Worm (Caenorhabditis elegans) whole organism, L3 larva: ENCODE results near the gene K02D10.3.

Experiments
- R02D3.7 ChIP-seq: fragments of 150-350 bp; optimal IDR thresholded peaks from 2 replicates; lab custom pipeline; 2014; ENCODE audit warnings: missing biosample characterization, missing genetic modification characterization
- ZK546.5 ChIP-seq: sonication (generic microtip); optimal IDR thresholded peaks from 2 replicates; lab custom pipeline; 2017; ENCODE audit warnings: missing biosample characterization, missing genetic modification characterization
- aly-2 ChIP-seq: fragments of 150-350 bp; optimal IDR thresholded peaks from 2 replicates; lab custom pipeline; 2014; ENCODE audit warnings: missing biosample characterization, missing genetic modification characterization
- ceh-28 ChIP-seq: fragments of 150-350 bp; optimal IDR thresholded peaks from 2 replicates; lab custom pipeline; 2014; ENCODE audit warnings: missing biosample characterization, missing genetic modification reagents, missing genetic modification characterization
- ceh-82 ChIP-seq: fragments of 150-350 bp; optimal IDR thresholded peaks from 2 replicates; lab custom pipeline; 2014; ENCODE audit warnings: missing biosample characterization, missing genetic modification characterization
- ceh-9 ChIP-seq: sonication (generic microtip); optimal IDR thresholded peaks from 2 replicates; lab custom pipeline; 2018; ENCODE audit warnings: missing biosample characterization, missing genetic modification characterization
- daf-12 ChIP-seq: fragments of 150-350 bp; optimal IDR thresholded peaks from 2 replicates; lab custom pipeline; 2014; ENCODE audit warnings: missing biosample characterization, missing genetic modification reagents, missing genetic modification characterization
- egl-27 ChIP-seq: sonication (generic microtip); optimal IDR thresholded peaks from 4 replicates; lab custom pipeline; 2017; ENCODE audit warnings: missing biosample characterization, missing genetic modification reagents, missing genetic modification characterization
- egl-5 ChIP-seq: fragments of 150-350 bp; optimal IDR thresholded peaks from 2 replicates; lab custom pipeline; 2017; ENCODE audit warnings: missing biosample characterization, missing genetic modification reagents, missing genetic modification characterization, inconsistent platforms
- elt-1 ChIP-seq: fragments of 150-350 bp; optimal IDR thresholded peaks from 2 replicates; lab custom pipeline; 2014; ENCODE audit warnings: missing biosample characterization, missing genetic modification characterization
- elt-2 ChIP-seq: sonication (generic microtip); optimal IDR thresholded peaks from 2 replicates; lab custom pipeline; 2016; ENCODE audit warnings: missing genetic modification reagents, mild to moderate bottlenecking, missing genetic modification characterization, missing compliant biosample characterization
- eor-1 ChIP-seq, 2 experiments: fragments of 150-350 bp; optimal IDR thresholded peaks; 2 replicates each; lab custom pipeline; 2014 to 2018; ENCODE audit warnings: missing biosample characterization in 2 of 2, missing genetic modification characterization in 2 of 2
- fkh-10 ChIP-seq: sonication (generic microtip); optimal IDR thresholded peaks from 2 replicates; lab custom pipeline; 2017; ENCODE audit warnings: missing biosample characterization, missing genetic modification reagents, missing genetic modification characterization
- fkh-2 ChIP-seq: fragments of 150-350 bp; optimal IDR thresholded peaks from 2 replicates; lab custom pipeline; 2014; ENCODE audit warnings: missing biosample characterization, missing genetic modification reagents, missing genetic modification characterization
- jun-1 ChIP-seq: fragments of 150-350 bp; optimal IDR thresholded peaks from 2 replicates; lab custom pipeline; 2014; ENCODE audit warnings: missing biosample characterization, missing genetic modification reagents, missing genetic modification characterization
- lin-15B ChIP-seq: fragments of 150-350 bp; optimal IDR thresholded peaks from 2 replicates; lab custom pipeline; 2014; ENCODE audit warnings: missing biosample characterization, missing genetic modification characterization
- mdl-1 ChIP-seq: fragments of 150-350 bp; optimal IDR thresholded peaks from 2 replicates; lab custom pipeline; 2014; ENCODE audit warnings: missing biosample characterization, missing genetic modification characterization
- mml-1 ChIP-seq: fragments of 150-350 bp; sonication (generic microtip); optimal IDR thresholded peaks from 3 replicates; lab custom pipeline; 2014; ENCODE audit warnings: missing biosample characterization, missing genetic modification characterization
- nfya-1 ChIP-seq: sonication (generic microtip); optimal IDR thresholded peaks from 2 replicates; lab custom pipeline; 2017; ENCODE audit warnings: missing genetic modification characterization, mild to moderate bottlenecking, missing compliant biosample characterization, antibody characterized with exemption, moderate library complexity; ENCODE audit not compliant: insufficient read depth
- nhr-11 ChIP-seq: fragments of 150-350 bp; optimal IDR thresholded peaks from 2 replicates; lab custom pipeline; 2014; ENCODE audit warnings: missing biosample characterization, missing genetic modification characterization
- nhr-12 ChIP-seq: fragments of 150-350 bp; optimal IDR thresholded peaks from 2 replicates; lab custom pipeline; 2014; ENCODE audit warnings: missing biosample characterization, missing genetic modification characterization
- nhr-23 ChIP-seq: fragments of 150-350 bp; optimal IDR thresholded peaks from 2 replicates; lab custom pipeline; 2014; ENCODE audit warnings: missing biosample characterization, missing genetic modification reagents, missing genetic modification characterization
- nhr-237 ChIP-seq: fragments of 150-350 bp; optimal IDR thresholded peaks from 2 replicates; lab custom pipeline; 2014; ENCODE audit warnings: missing biosample characterization, missing genetic modification characterization
- nhr-25 ChIP-seq: sonication (generic microtip); optimal IDR thresholded peaks from 2 replicates; lab custom pipeline; 2017; ENCODE audit warnings: missing biosample characterization, missing genetic modification characterization
- nhr-28 ChIP-seq: fragments of 150-350 bp; optimal IDR thresholded peaks from 2 replicates; lab custom pipeline; 2014; ENCODE audit warnings: missing biosample characterization, missing genetic modification characterization
- nhr-43 ChIP-seq: sonication (generic microtip); optimal IDR thresholded peaks from 2 replicates; lab custom pipeline; 2016; ENCODE audit warnings: mild to moderate bottlenecking, missing genetic modification characterization, missing compliant biosample characterization; ENCODE audit not compliant: poor library complexity, severe bottlenecking
- nhr-67 ChIP-seq: fragments of 150-350 bp; optimal IDR thresholded peaks from 2 replicates; lab custom pipeline; 2014; ENCODE audit warnings: missing biosample characterization, missing genetic modification characterization
- nhr-76 ChIP-seq: fragments of 150-350 bp; sonication (generic microtip); optimal IDR thresholded peaks from 5 replicates; lab custom pipeline; 2014; ENCODE audit warnings: missing biosample characterization, missing genetic modification characterization
- nhr-77 ChIP-seq: fragments of 150-350 bp; optimal IDR thresholded peaks from 2 replicates; lab custom pipeline; 2014; ENCODE audit warnings: missing biosample characterization, missing genetic modification characterization
- pha-4 ChIP-seq: fragments of 150-350 bp; optimal IDR thresholded peaks from 2 replicates; lab custom pipeline; 2014; ENCODE audit warnings: missing biosample characterization, missing genetic modification reagents, missing genetic modification characterization
- pqm-1 ChIP-seq: fragments of 150-350 bp; optimal IDR thresholded peaks from 2 replicates; lab custom pipeline; 2017; ENCODE audit warnings: missing biosample characterization, missing genetic modification characterization, inconsistent platforms
- sea-2 ChIP-seq: fragments of 150-350 bp; sonication (generic microtip); optimal IDR thresholded peaks from 4 replicates; lab custom pipeline; 2014; ENCODE audit warnings: missing biosample characterization, missing genetic modification reagents, missing genetic modification characterization
- skn-1 ChIP-seq: fragments of 150-350 bp; optimal IDR thresholded peaks from 2 replicates; lab custom pipeline; 2014; ENCODE audit warnings: missing biosample characterization, missing genetic modification characterization
- snpc-4 ChIP-seq: fragments of 150-350 bp; optimal IDR thresholded peaks from 2 replicates; lab custom pipeline; 2014; ENCODE audit warnings: missing biosample characterization, missing genetic modification characterization
- tbx-2 ChIP-seq: sonication (generic microtip); optimal IDR thresholded peaks from 2 replicates; lab custom pipeline; 2016; ENCODE audit warnings: mild to moderate bottlenecking, missing genetic modification characterization, missing compliant biosample characterization
- unc-39 ChIP-seq: sonication (generic microtip); optimal IDR thresholded peaks from 4 replicates; lab custom pipeline; 2017; ENCODE audit warnings: missing biosample characterization, missing genetic modification characterization
- unc-62 ChIP-seq: fragments of 150-350 bp; sonication (generic microtip); optimal IDR thresholded peaks from 4 replicates; lab custom pipeline; 2014; ENCODE audit warnings: missing biosample characterization, missing genetic modification reagents, missing genetic modification characterization
- zag-1 ChIP-seq: fragments of 150-350 bp; optimal IDR thresholded peaks from 2 replicates; lab custom pipeline; 2014; ENCODE audit warnings: missing biosample characterization, missing genetic modification characterization
- ztf-11 ChIP-seq: fragments of 150-350 bp; optimal IDR thresholded peaks from 2 replicates; lab custom pipeline; 2014; ENCODE audit warnings: missing biosample characterization, missing genetic modification characterization
- ztf-4 ChIP-seq: fragments of 150-350 bp; optimal IDR thresholded peaks from 2 replicates; lab custom pipeline; 2014; ENCODE audit warnings: missing biosample characterization, missing genetic modification characterization

The K02D10.3 gene

ce11 chrIII:8744765-8745164 is 27.0 kb downstream of the K02D10.3 start:
- TF ChIP-seq sea-2 (no peak), fkh-10 (peak; percentile 79)

DNA sequence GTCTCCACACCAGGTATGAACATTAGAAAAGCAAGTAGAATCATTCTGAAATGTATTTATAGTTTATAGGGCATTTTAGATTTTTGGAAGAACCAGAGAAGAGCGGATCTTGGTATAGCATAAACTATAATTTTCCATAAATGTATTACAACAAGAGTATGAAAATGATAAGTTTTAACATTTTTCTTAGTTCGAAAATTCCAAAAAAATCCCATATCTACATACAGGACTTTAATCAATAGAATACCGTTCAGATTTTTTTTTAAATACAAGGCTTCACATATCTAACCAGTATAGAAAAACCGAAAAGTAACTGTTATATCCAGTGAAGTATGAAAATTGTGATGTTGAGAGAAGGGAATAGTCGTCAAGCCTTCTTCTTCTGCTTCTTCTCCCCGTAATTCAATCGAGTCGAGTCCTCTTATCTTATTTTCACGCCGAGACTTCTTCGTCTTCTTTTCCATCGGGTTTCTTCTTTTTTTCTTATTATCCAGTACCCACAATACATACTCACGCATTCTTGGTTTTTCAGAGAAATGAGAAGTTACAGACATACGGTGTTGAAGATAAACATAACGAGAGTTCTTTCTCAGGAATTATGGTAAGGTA is 27.9 kb downstream of the K02D10.3 start, which contains the start of gene ZK370.6:
TSS of gene ZK370.6 (minus strand) at position 51 of the 609 bp plus-strand sequence.
- no peak for TF ChIP-seq fkh-10
- TF ChIP-seq ceh-9 (tag; lab: Kevin White, UChicago), result no peak
- no peak for TF ChIP-seq R02D3.7
- no peak for TF ChIP-seq elt-2 (tag; lab: Kevin White, UChicago)
- no peak for TF ChIP-seq fkh-2
- TF ChIP-seq nhr-67 (tag; lab: Kevin White, UChicago), result no peak
- no peak for TF ChIP-seq daf-12
- TF ChIP-seq ZK546.5 (tag; lab: Kevin White, UChicago), result no peak
- TF ChIP-seq skn-1 (tag; lab: Kevin White, UChicago), result no peak
- TF ChIP-seq nhr-25 (tag; lab: Kevin White, UChicago), result no peak
- TF ChIP-seq elt-1 (tag; lab: Kevin White, UChicago), result no peak
- no peak for TF ChIP-seq unc-39 (tag; lab: Kevin White, UChicago)
- TF ChIP-seq mml-1 (tag; lab: Kevin White, UChicago), result no peak
- TF ChIP-seq ceh-82 (tag; lab: Kevin White, UChicago), result no peak
- no peak for TF ChIP-seq nhr-77
- no peak for TF ChIP-seq nhr-23 (tag; lab: Kevin White, UChicago)
- no peak for TF ChIP-seq nhr-76
- no peak for TF ChIP-seq pqm-1 (tag; lab: Kevin White, UChicago)
- no peak for TF ChIP-seq tbx-2

ce11 chrIII:8742584-8742983 is 29.2 kb downstream of the K02D10.3 start:
- TF ChIP-seq ZK546.5 (tag; lab: Kevin White, UChicago) (no peak), jun-1 (tag; lab: Kevin White, UChicago) (no peak), tbx-2 (no peak), eor-1 (tag; optimal IDR thresholded peaks at IDR 0.05; lab: Kevin White, UChicago) (no peak), sea-2 (no peak), R02D3.7 (no peak), pha-4 (tag; lab: Kevin White, UChicago) (no peak), egl-5 (tag; lab: Kevin White, UChicago) (no peak)

DNA sequence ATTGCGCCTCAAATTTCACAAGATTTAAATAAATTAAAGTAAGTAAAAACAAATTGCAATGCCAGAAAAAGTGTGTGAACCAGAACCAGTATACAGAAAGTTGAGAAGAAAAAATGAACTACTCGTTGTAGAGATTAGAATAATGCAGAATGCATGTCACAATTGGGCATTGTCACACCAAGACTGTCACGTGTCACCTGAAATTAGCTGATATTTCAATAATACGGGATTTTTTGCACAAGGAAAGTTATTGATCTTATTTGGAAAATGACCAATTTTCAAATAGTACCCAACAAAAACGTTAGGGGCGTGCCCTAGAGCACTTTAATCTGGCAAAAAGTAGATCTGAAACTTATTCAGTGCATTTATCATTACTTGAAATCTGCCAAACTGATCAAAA is 29.8 kb downstream of the K02D10.3 start:
- TF ChIP-seq lin-15B (no peak), nhr-43 (no peak), ztf-4 (tag; lab: Kevin White, UChicago) (no peak), pqm-1 (tag; lab: Kevin White, UChicago) (no peak), nhr-28 (tag; lab: Kevin White, UChicago) (no peak), ceh-82 (tag; lab: Kevin White, UChicago) (no peak), skn-1 (tag; lab: Kevin White, UChicago) (no peak), daf-12 (no peak), tbx-2 (no peak)

- peak; percentile 88 for TF ChIP-seq R02D3.7
- TF ChIP-seq egl-5 (tag; lab: Kevin White, UChicago), result peak; percentile 75
- TF ChIP-seq pqm-1 (tag; lab: Kevin White, UChicago), result peak; percentile 71
- TF ChIP-seq nhr-43, result peak; percentile 96
- TF ChIP-seq zag-1 (tag; lab: Kevin White, UChicago), result peak; percentile 10
- peak; percentile 24 for TF ChIP-seq nhr-77
- TF ChIP-seq skn-1 (tag; lab: Kevin White, UChicago), result peak; percentile 95
- no peak for TF ChIP-seq nhr-237 (tag; lab: Kevin White, UChicago)
- no peak for TF ChIP-seq nhr-76
- TF ChIP-seq elt-2 (tag; lab: Kevin White, UChicago), result peak; percentile 80
- peak; percentile 92 for TF ChIP-seq nfya-1 (tag; lab: Kevin White, UChicago)
- TF ChIP-seq tbx-2, result peak; percentile 88
- no peak for TF ChIP-seq fkh-2
- no peak for TF ChIP-seq unc-39 (tag; lab: Kevin White, UChicago)
- TF ChIP-seq nhr-12 (tag; lab: Kevin White, UChicago), result no peak
- peak; percentile 95 for TF ChIP-seq lin-15B
- peak; percentile 63 for TF ChIP-seq egl-27
- peak; percentile 36 for TF ChIP-seq aly-2
- TF ChIP-seq ZK546.5 (tag; lab: Kevin White, UChicago), result no peak
- TF ChIP-seq ceh-9 (tag; lab: Kevin White, UChicago), result no peak
- peak; percentile 97 for TF ChIP-seq pha-4 (tag; lab: Kevin White, UChicago)
- peak; percentile 78 for TF ChIP-seq ceh-82 (tag; lab: Kevin White, UChicago)
- TF ChIP-seq ceh-28, result peak; percentile 82
- TF ChIP-seq jun-1 (tag; lab: Kevin White, UChicago), result peak; percentile 88
- TF ChIP-seq nhr-25 (tag; lab: Kevin White, UChicago), result peak; percentile 91
- TF ChIP-seq ztf-4 (tag; lab: Kevin White, UChicago), result peak; percentile 40
- peak; percentile 46 for TF ChIP-seq nhr-11 (tag; lab: Kevin White, UChicago)
- peak; percentile 73 for TF ChIP-seq unc-62 (GFP tag; lab: Kevin White, UChicago)
- TF ChIP-seq ztf-11 (tag; lab: Kevin White, UChicago), result no peak
- TF ChIP-seq nhr-28 (tag; lab: Kevin White, UChicago), result peak; percentile 7
- TF ChIP-seq nhr-23 (tag; lab: Kevin White, UChicago), result peak; percentile 94
- TF ChIP-seq snpc-4, result peak; percentile 79
- TF ChIP-seq mdl-1 (tag; lab: Kevin White, UChicago), result peak; percentile 48
- TF ChIP-seq elt-1 (tag; lab: Kevin White, UChicago), result peak; percentile 72
These were observed 30.4 kb downstream of the K02D10.3 start, which contains the start of gene pdhk-2 for ce11 chrIII:8741276-8741860. pdhk-2 (minus strand) TSS chrIII:8741412.
